Fruit fly (Drosophila melanogaster) whole organism, embryonic: ENCODE results near the gene CG12112.

Experiments used
- CG10147 ChIP-seq: fragments of 200-800 bp; sonication (Bioruptor generic); optimal IDR thresholded peaks from 2 replicates; lab custom pipeline; 2019; ENCODE audit warnings: missing biosample characterization, mild to moderate bottlenecking, missing genetic modification characterization, moderate library complexity
- CG10274 ChIP-seq: fragments of 200-800 bp; sonication (Bioruptor generic); optimal IDR thresholded peaks from 3 replicates; lab custom pipeline; 2017; ENCODE audit warnings: missing biosample characterization, mild to moderate bottlenecking, missing genetic modification characterization
- CG11504 ChIP-seq: fragments of 200-800 bp; sonication (Bioruptor generic); optimal IDR thresholded peaks from 3 replicates; lab custom pipeline; 2019; ENCODE audit warnings: missing biosample characterization, mild to moderate bottlenecking, missing genetic modification characterization, moderate library complexity
- CG11696 ChIP-seq: fragments of 200-800 bp; sonication (Bioruptor generic); IDR thresholded peaks from 2 replicates; pipeline ENCODE4 v1.3.6; 2022; ENCODE audit warnings: missing biosample characterization, missing genetic modification characterization
- CG11723 ChIP-seq: fragments of 200-800 bp; sonication (Bioruptor generic); optimal IDR thresholded peaks from 2 replicates; lab custom pipeline; 2017; ENCODE audit warnings: missing biosample characterization, mild to moderate bottlenecking, missing genetic modification characterization
- CG13894 ChIP-seq: fragments of 200-800 bp; sonication (Bioruptor generic); optimal IDR thresholded peaks from 3 replicates; lab custom pipeline; 2018; ENCODE audit warnings: missing biosample characterization, mild to moderate bottlenecking, missing genetic modification characterization, moderate library complexity
- CG14441 ChIP-seq: fragments of 200-800 bp; sonication (Bioruptor generic); IDR thresholded peaks from 2 replicates; pipeline ENCODE4 v1.3.6; 2022; ENCODE audit warnings: missing biosample characterization, missing genetic modification characterization
- CG15073 ChIP-seq: fragments of 200-800 bp; sonication (Bioruptor generic); optimal IDR thresholded peaks from 2 replicates; lab custom pipeline; 2016; ENCODE audit warnings: missing biosample characterization, missing genetic modification characterization
- CG17359 ChIP-seq: fragments of 200-800 bp; sonication (Bioruptor generic); optimal IDR thresholded peaks from 3 replicates; lab custom pipeline; 2018; ENCODE audit warnings: missing biosample characterization, mild to moderate bottlenecking, missing genetic modification characterization, moderate library complexity
- CG18764 ChIP-seq: fragments of 200-800 bp; sonication (Bioruptor generic); optimal IDR thresholded peaks from 3 replicates; lab custom pipeline; 2016; ENCODE audit warnings: missing biosample characterization, missing genetic modification characterization
- CG2129 ChIP-seq: fragments of 200-800 bp; sonication (Bioruptor generic); IDR thresholded peaks from 2 replicates; pipeline ENCODE4 v1.3.6; 2022; ENCODE audit warnings: missing biosample characterization, missing genetic modification characterization; ENCODE audit not compliant: partially characterized antibody
- CG2199 ChIP-seq: fragments of 200-800 bp; sonication (Bioruptor generic); IDR thresholded peaks from 3 replicates; pipeline ENCODE4 v1.3.6; 2022; ENCODE audit warnings: missing biosample characterization, missing genetic modification characterization
- CG3065 ChIP-seq: fragments of 200-800 bp; sonication (Bioruptor generic); optimal IDR thresholded peaks from 2 replicates; lab custom pipeline; 2016; ENCODE audit warnings: missing biosample characterization, missing genetic modification characterization
- CG4282 ChIP-seq: fragments of 200-800 bp; sonication (Bioruptor generic); optimal IDR thresholded peaks from 2 replicates; lab custom pipeline; 2016; ENCODE audit warnings: missing biosample characterization, missing genetic modification characterization
- CG4617 ChIP-seq: fragments of 200-800 bp; sonication (Bioruptor generic); optimal IDR thresholded peaks from 3 replicates; lab custom pipeline; 2016; ENCODE audit warnings: missing biosample characterization, missing genetic modification characterization, borderline replicate concordance
- CG4730 ChIP-seq: fragments of 200-800 bp; sonication (Bioruptor generic); IDR thresholded peaks from 2 replicates; pipeline ENCODE4 v1.3.6; 2022; ENCODE audit warnings: missing biosample characterization, missing genetic modification characterization
- CG6654 ChIP-seq: fragments of 200-800 bp; sonication (Bioruptor generic); optimal IDR thresholded peaks from 2 replicates; lab custom pipeline; 2017; ENCODE audit warnings: missing biosample characterization, mild to moderate bottlenecking, missing genetic modification characterization
- CG6683 ChIP-seq: fragments of 200-800 bp; sonication (Bioruptor generic); optimal IDR thresholded peaks from 2 replicates; lab custom pipeline; 2017; ENCODE audit warnings: missing biosample characterization, mild to moderate bottlenecking, missing genetic modification characterization, missing genetic modification reagents
- CG7786 ChIP-seq: fragments of 200-800 bp; sonication (Bioruptor generic); optimal IDR thresholded peaks from 2 replicates; lab custom pipeline; 2016; ENCODE audit warnings: missing biosample characterization, missing genetic modification characterization
- CoRest ChIP-seq: fragments of 200-800 bp; sonication (Bioruptor generic); optimal IDR thresholded peaks from 3 replicates; lab custom pipeline; 2018; ENCODE audit warnings: missing biosample characterization, mild to moderate bottlenecking, missing genetic modification characterization, moderate library complexity
- Dbx ChIP-seq: fragments of 200-800 bp; sonication (Bioruptor generic); IDR thresholded peaks from 3 replicates; pipeline ENCODE4 v1.3.6; 2022; ENCODE audit warnings: missing biosample characterization, missing genetic modification characterization
- Deaf1 ChIP-seq: fragments of 200-800 bp; optimal IDR thresholded peaks from 3 replicates; lab custom pipeline; 2019; ENCODE audit warnings: missing biosample characterization, mild to moderate bottlenecking, missing genetic modification characterization, moderate library complexity
- Dek ChIP-seq: fragments of 200-800 bp; sonication (Bioruptor generic); optimal IDR thresholded peaks from 3 replicates; lab custom pipeline; 2019; ENCODE audit warnings: missing biosample characterization, mild to moderate bottlenecking, missing genetic modification characterization, moderate library complexity
- Dip2 ChIP-seq: fragments of 200-800 bp; sonication (Bioruptor generic); IDR thresholded peaks from 2 replicates; pipeline ENCODE4 v1.3.6; 2022; ENCODE audit warnings: missing biosample characterization, missing genetic modification characterization
- Dll ChIP-seq: fragments of 200-800 bp; sonication (Bioruptor generic); IDR thresholded peaks from 4 replicates; pipeline ENCODE4 v1.3.6; 2022; ENCODE audit warnings: missing biosample characterization, missing genetic modification characterization; ENCODE audit not compliant: partially characterized antibody
- Ets65A ChIP-seq: fragments of 200-800 bp; sonication (Bioruptor generic); peaks from one replicate; lab custom pipeline; 2016; ENCODE audit warnings: missing biosample characterization, missing genetic modification characterization
- Hand ChIP-seq: fragments of 200-800 bp; sonication (Bioruptor generic); optimal IDR thresholded peaks from 2 replicates; lab custom pipeline; 2017; ENCODE audit warnings: mild to moderate bottlenecking, missing biosample characterization, missing genetic modification reagents, missing genetic modification characterization
- Hr39 ChIP-seq: fragments of >200 bp; optimal IDR thresholded peaks from 2 replicates; lab custom pipeline; 2017
- MBD-R2 ChIP-seq: fragments of 200-800 bp; sonication (Bioruptor generic); IDR thresholded peaks from 2 replicates; pipeline ENCODE4 v1.3.6; 2022; ENCODE audit warnings: missing biosample characterization, missing genetic modification characterization
- MESR4 ChIP-seq: fragments of 200-800 bp; sonication (Bioruptor generic); optimal IDR thresholded peaks from 2 replicates; lab custom pipeline; 2018; ENCODE audit warnings: missing biosample characterization, mild to moderate bottlenecking, missing genetic modification characterization, moderate library complexity
- Meics ChIP-seq: fragments of 200-800 bp; sonication (Bioruptor generic); optimal IDR thresholded peaks from 2 replicates; lab custom pipeline; 2017; ENCODE audit warnings: missing biosample characterization, mild to moderate bottlenecking, missing genetic modification characterization
- NC2β ChIP-seq: fragments of 200-800 bp; sonication (Bioruptor generic); optimal IDR thresholded peaks from 2 replicates; lab custom pipeline; 2016; ENCODE audit warnings: missing biosample characterization, missing genetic modification characterization
- NFAT ChIP-seq: fragments of 200-800 bp; sonication (Bioruptor generic); IDR thresholded peaks from 2 replicates; pipeline ENCODE4 v1.3.6; 2022; ENCODE audit warnings: missing biosample characterization, missing genetic modification characterization
- Poxn ChIP-seq: fragments of 200-800 bp; sonication (Bioruptor generic); IDR thresholded peaks from 2 replicates; pipeline ENCODE4 v1.3.6; 2022; ENCODE audit warnings: missing biosample characterization, missing genetic modification characterization
- Ssrp ChIP-seq: fragments of 200-800 bp; sonication (Bioruptor generic); optimal IDR thresholded peaks from 2 replicates; lab custom pipeline; 2018; ENCODE audit warnings: missing biosample characterization, mild to moderate bottlenecking, missing genetic modification characterization, moderate library complexity
- ac ChIP-seq: fragments of 200-800 bp; sonication (Bioruptor generic); optimal IDR thresholded peaks from 3 replicates; lab custom pipeline; 2017; ENCODE audit warnings: missing biosample characterization, mild to moderate bottlenecking, missing genetic modification characterization
- amos ChIP-seq: fragments of 200-800 bp; sonication (Bioruptor generic); IDR thresholded peaks from 2 replicates; pipeline ENCODE4 v1.3.6; 2022; ENCODE audit warnings: missing biosample characterization, missing genetic modification characterization; ENCODE audit not compliant: partially characterized antibody
- ara ChIP-seq: fragments of 200-800 bp; sonication (Bioruptor generic); IDR thresholded peaks from 2 replicates; pipeline ENCODE4 v1.3.6; 2022; ENCODE audit warnings: missing biosample characterization, missing genetic modification characterization
- btn ChIP-seq: fragments of 200-800 bp; sonication (Bioruptor generic); optimal IDR thresholded peaks from 2 replicates; lab custom pipeline; 2016; ENCODE audit warnings: missing biosample characterization, missing genetic modification characterization
- chm ChIP-seq: fragments of 200-800 bp; sonication (Bioruptor generic); IDR thresholded peaks from 2 replicates; pipeline ENCODE4 v1.3.6; 2022; ENCODE audit warnings: missing biosample characterization, missing genetic modification characterization
- chn ChIP-seq: fragments of 200-800 bp; sonication (Bioruptor generic); optimal IDR thresholded peaks from 2 replicates; lab custom pipeline; 2016; ENCODE audit warnings: missing biosample characterization, missing genetic modification characterization
- dm ChIP-seq: fragments of 200-800 bp; sonication (Bioruptor generic); optimal IDR thresholded peaks from 3 replicates; lab custom pipeline; 2016; ENCODE audit warnings: missing biosample characterization, missing genetic modification characterization
- gcm2 ChIP-seq: fragments of 200-800 bp; sonication (Bioruptor generic); optimal IDR thresholded peaks from 2 replicates; lab custom pipeline; 2016; ENCODE audit warnings: missing biosample characterization, missing genetic modification characterization
- klu ChIP-seq: fragments of 200-800 bp; sonication (Bioruptor generic); IDR thresholded peaks from 2 replicates; pipeline ENCODE4 v1.3.6; 2022; ENCODE audit warnings: missing biosample characterization, missing genetic modification characterization
- p53 ChIP-seq: fragments of 200-800 bp; sonication (Bioruptor generic); optimal IDR thresholded peaks from 2 replicates; lab custom pipeline; 2016; ENCODE audit warnings: missing biosample characterization, missing genetic modification characterization
- run ChIP-seq: fragments of 200-800 bp; sonication (Bioruptor generic); optimal IDR thresholded peaks from 3 replicates; lab custom pipeline; 2018; ENCODE audit warnings: missing biosample characterization, mild to moderate bottlenecking, missing genetic modification characterization
- sob ChIP-seq: fragments of 200-800 bp; sonication (Bioruptor generic); IDR thresholded peaks from 2 replicates; pipeline ENCODE4 v1.3.6; 2022; ENCODE audit warnings: missing biosample characterization, missing genetic modification characterization
- tin ChIP-seq: fragments of 200-800 bp; sonication (Bioruptor generic); optimal IDR thresholded peaks from 3 replicates; lab custom pipeline; 2016; ENCODE audit warnings: missing biosample characterization, missing genetic modification characterization
- twi ChIP-seq: fragments of 200-800 bp; optimal IDR thresholded peaks from 2 replicates; lab custom pipeline; 2019; ENCODE audit warnings: missing biosample characterization, mild to moderate bottlenecking, missing genetic modification characterization, moderate library complexity
- vnd ChIP-seq: fragments of 200-800 bp; sonication (Bioruptor generic); IDR thresholded peaks from 3 replicates; pipeline ENCODE4 v1.3.6; 2022; ENCODE audit warnings: missing biosample characterization, missing genetic modification characterization; ENCODE audit not compliant: partially characterized antibody
- zfh1 ChIP-seq: fragments of 200-800 bp; sonication (Bioruptor generic); IDR thresholded peaks from 3 replicates; pipeline ENCODE4 v1.3.6; 2022; ENCODE audit warnings: missing biosample characterization, missing genetic modification characterization

Gene CG12112

dm6 chrX:8573744-8574484 lies 13.9 kb upstream of the CG12112 start, which contains the start of gene CG12065 (continued):
- TF ChIP-seq btn (GFP tag; lab: Kevin White, UChicago) (no peak), CG17359 (tag; lab: Kevin White, UChicago) (peak; percentile 68), CG11723 (GFP tag; lab: Kevin White, UChicago) (no peak), sob (GFP tag; lab: Robert Waterston, UW) (no peak; the same call in 1 of the 2 replicates), MBD-R2 (GFP tag; lab: Robert Waterston, UW) (no peak; the same call in 1 of the 2 replicates), Dbx (GFP tag; lab: Robert Waterston, UW) (peak; percentile 10; the same call in 1 of the 3 replicates), CG2129 (GFP tag; lab: Robert Waterston, UW) (no peak), Hand (GFP tag; lab: Kevin White, UChicago) (no peak), CG7786 (GFP tag; lab: Kevin White, UChicago) (no peak), tin (GFP tag; lab: Kevin White, UChicago) (no peak), klu (GFP tag; lab: Robert Waterston, UW) (no peak), zfh1 (no peak), run (peak; percentile 51), CG14441 (GFP tag; lab: Robert Waterston, UW) (no peak), CG4282 (no peak), CG18764 (GFP tag; lab: Kevin White, UChicago) (no peak), p53 (GFP tag; lab: Kevin White, UChicago) (no peak), CG13894 (tag; lab: Kevin White, UChicago) (peak; percentile 41), CG11696 (peak; percentile 17; the same call in 1 of the 2 replicates), gcm2 (GFP tag; lab: Kevin White, UChicago) (no peak), CG4730 (GFP tag; lab: Robert Waterston, UW) (no peak), CG4617 (GFP tag; lab: Kevin White, UChicago) (no peak), MESR4 (GFP tag; lab: Kevin White, UChicago) (peak; percentile 20), NC2β (GFP tag; lab: Kevin White, UChicago) (no peak), NFAT (GFP tag; lab: Robert Waterston, UW) (no peak), chn (GFP tag; lab: Kevin White, UChicago) (no peak), Dll (GFP tag; lab: Robert Waterston, UW) (no peak), twi (tag; lab: Kevin White, UChicago) (peak; percentile 41), Poxn (GFP tag; lab: Robert Waterston, UW) (no peak), Dek (tag; lab: Kevin White, UChicago) (peak; percentile 40), CG15073 (GFP tag; lab: Kevin White, UChicago) (no peak), CG10147 (GFP tag; lab: Kevin White, UChicago) (no peak), chm (GFP tag; lab: Robert Waterston, UW) (peak; percentile 60; the same call in 1 of the 2 replicates), Meics (peak; percentile 96), CG10274 (no peak), Ssrp (tag; lab: Kevin White, UChicago) (no peak), CG6654 (GFP tag; lab: Kevin White, UChicago) (no peak), CoRest (tag; lab: Kevin White, UChicago) (peak; percentile 63), Ets65A (GFP tag; lab: Kevin White, UChicago) (no peak), Dip2 (GFP tag; lab: Robert Waterston, UW) (no peak), vnd (GFP tag; lab: Robert Waterston, UW) (no peak), dm (GFP tag; lab: Kevin White, UChicago) (no peak), CG2199 (GFP tag; lab: Robert Waterston, UW) (no peak), ac (no peak), CG11504 (tag; lab: Kevin White, UChicago) (peak; percentile 84), CG3065 (GFP tag; lab: Kevin White, UChicago) (no peak), Hr39 (lab: Kevin White, UChicago) (no peak), amos (GFP tag; lab: Robert Waterston, UW) (peak; percentile 56; the same call in 1 of the 2 replicates), CG6683 (GFP tag; lab: Kevin White, UChicago) (peak; percentile 37), ara (no peak), Deaf1 (tag; lab: Kevin White, UChicago) (no peak)
